Worm (Caenorhabditis elegans) whole organism, L4 larva: ENCODE measurements around the gene map-1.

Experiments
- F10B5.3 ChIP-seq: sonication (generic microtip); optimal IDR thresholded peaks from 2 replicates; lab custom pipeline; 2016; ENCODE audit warnings: mild to moderate bottlenecking, missing genetic modification characterization, missing compliant biosample characterization
- F37D6.2 ChIP-seq: sonication (generic microtip); optimal IDR thresholded peaks from 2 replicates; lab custom pipeline; 2016; ENCODE audit warnings: mild to moderate bottlenecking, missing genetic modification characterization, missing compliant biosample characterization
- Y105C5A.15 ChIP-seq: fragments of 200-800 bp; sonication (Bioruptor generic); IDR thresholded peaks from 2 replicates; pipeline ENCODE4 v1.3.6; 2022; ENCODE audit warnings: missing genetic modification characterization, missing compliant biosample characterization
- ama-1 ChIP-seq: fragments of 150-350 bp; optimal IDR thresholded peaks from 2 replicates; lab custom pipeline; 2014; ENCODE audit warnings: inconsistent platforms, mixed read lengths
- arid-1 ChIP-seq: fragments of 200-800 bp; sonication (Bioruptor generic); conservative IDR thresholded peaks from 2 replicates; pipeline ENCODE4 v1.3.6; 2022; ENCODE audit warnings: missing genetic modification reagents, missing genetic modification characterization, missing compliant biosample characterization
- ceh-20 ChIP-seq: fragments of 200-800 bp; sonication (Bioruptor generic); IDR thresholded peaks from 2 replicates; pipeline ENCODE4 v1.3.6; 2022; ENCODE audit warnings: missing genetic modification reagents, missing genetic modification characterization, missing compliant biosample characterization
- ctbp-1 ChIP-seq: fragments of 200-800 bp; sonication (Bioruptor generic); IDR thresholded peaks from 2 replicates; pipeline ENCODE4 v1.3.6; 2022; ENCODE audit warnings: missing genetic modification reagents, missing genetic modification characterization, missing compliant biosample characterization
- dpl-1 ChIP-seq: fragments of 150-350 bp; optimal IDR thresholded peaks from 2 replicates; lab custom pipeline; 2014; ENCODE audit warnings: missing biosample characterization, missing genetic modification reagents, missing genetic modification characterization
- egl-27 ChIP-seq: sonication (generic microtip); optimal IDR thresholded peaks from 3 replicates; lab custom pipeline; 2017; ENCODE audit warnings: missing biosample characterization, missing genetic modification reagents, missing genetic modification characterization
- egl-43 ChIP-seq: fragments of 200-800 bp; sonication (Bioruptor generic); IDR thresholded peaks from 2 replicates; pipeline ENCODE4 v1.3.6; 2022; ENCODE audit warnings: missing genetic modification reagents, missing genetic modification characterization, missing compliant biosample characterization
- hif-1 ChIP-seq, 2 experiments: sonication (generic microtip); optimal IDR thresholded peaks; 2 replicates each; lab custom pipeline; 2016 to 2017; ENCODE audit warnings: missing compliant biosample characterization in 2 of 2, missing genetic modification characterization in 2 of 2, missing genetic modification reagents in 2 of 2, missing genotype in 2 of 2, mild to moderate bottlenecking in 1 of 2
- hlh-11 ChIP-seq: fragments of 200-800 bp; sonication (Bioruptor generic); optimal IDR thresholded peaks from 2 replicates; lab custom pipeline; 2018; ENCODE audit warnings: mild to moderate bottlenecking, missing genetic modification characterization, missing compliant biosample characterization
- hlh-30 ChIP-seq: sonication (generic microtip); optimal IDR thresholded peaks from 2 replicates; lab custom pipeline; 2017; ENCODE audit warnings: antibody characterized with exemption, mild to moderate bottlenecking, missing genetic modification characterization, missing compliant biosample characterization; ENCODE audit not compliant: insufficient read depth
- hmg-1.1 ChIP-seq: fragments of 200-800 bp; sonication (Bioruptor generic); IDR thresholded peaks from 2 replicates; pipeline ENCODE4 v1.3.6; 2022; ENCODE audit warnings: missing genetic modification reagents, missing genetic modification characterization, missing compliant biosample characterization
- lin-13 ChIP-seq: fragments of 150-350 bp; optimal IDR thresholded peaks from 2 replicates; lab custom pipeline; 2014; ENCODE audit warnings: missing biosample characterization, missing genetic modification reagents, missing genetic modification characterization
- lin-29 ChIP-seq: fragments of 200-800 bp; sonication (Bioruptor generic); IDR thresholded peaks from 2 replicates; pipeline ENCODE4 v1.3.6; 2022; ENCODE audit warnings: missing genetic modification reagents, missing genetic modification characterization, missing compliant biosample characterization
- lin-38 ChIP-seq: fragments of 200-800 bp; sonication (Bioruptor generic); IDR thresholded peaks from 2 replicates; pipeline ENCODE4 v1.3.6; 2022; ENCODE audit warnings: missing genetic modification reagents, missing genetic modification characterization, missing compliant biosample characterization
- lsy-2 ChIP-seq, 2 experiments: fragments of 150-350 bp in 1 of 2; sonication (generic microtip) in 1 of 2; optimal IDR thresholded peaks; 2 replicates each; lab custom pipeline; 2014 to 2017; ENCODE audit warnings: missing biosample characterization in 2 of 2, missing genetic modification characterization in 2 of 2
- mdl-1 ChIP-seq, 2 experiments: fragments of 150-350 bp in 1 of 2; sonication (generic microtip) in 1 of 2; optimal IDR thresholded peaks; 2 replicates each; lab custom pipeline; 2014 to 2017; ENCODE audit warnings: missing biosample characterization in 2 of 2, missing genetic modification characterization in 2 of 2
- mep-1 ChIP-seq: fragments of 150-350 bp; sonication (generic microtip); optimal IDR thresholded peaks from 3 replicates; lab custom pipeline; 2014; ENCODE audit warnings: missing biosample characterization, missing genetic modification characterization
- mes-2 ChIP-seq: sonication (generic microtip); optimal IDR thresholded peaks from 2 replicates; lab custom pipeline; 2016; ENCODE audit warnings: missing genotype, mild to moderate bottlenecking, missing genetic modification characterization, missing compliant biosample characterization; ENCODE audit not compliant: poor library complexity, severe bottlenecking
- mxl-3 ChIP-seq: fragments of 200-800 bp; sonication (Bioruptor generic); optimal IDR thresholded peaks from 2 replicates; lab custom pipeline; 2018; ENCODE audit warnings: mild to moderate bottlenecking, missing genetic modification characterization, missing compliant biosample characterization
- nhr-102 ChIP-seq: sonication (generic microtip); optimal IDR thresholded peaks from 2 replicates; lab custom pipeline; 2016; ENCODE audit warnings: mild to moderate bottlenecking, missing genetic modification characterization, moderate library complexity, missing compliant biosample characterization
- nhr-28 ChIP-seq: fragments of 150-350 bp; optimal IDR thresholded peaks from 2 replicates; lab custom pipeline; 2014; ENCODE audit warnings: missing biosample characterization, missing genetic modification characterization
- nhr-41 ChIP-seq: fragments of 200-800 bp; sonication (Bioruptor generic); IDR thresholded peaks from 2 replicates; pipeline ENCODE4 v1.3.6; 2022; ENCODE audit warnings: missing genetic modification reagents, missing genetic modification characterization, missing compliant biosample characterization
- nhr-48 ChIP-seq: sonication (generic microtip); optimal IDR thresholded peaks from 2 replicates; lab custom pipeline; 2016; ENCODE audit warnings: mild to moderate bottlenecking, missing genetic modification characterization, missing compliant biosample characterization
- nhr-6 ChIP-seq: fragments of 150-350 bp; optimal IDR thresholded peaks from 2 replicates; lab custom pipeline; 2014; ENCODE audit warnings: missing biosample characterization, missing genetic modification characterization
- pha-4 ChIP-seq, 2 experiments: fragments of 150-350 bp in 1 of 2; fragments of 200-800 bp in 1 of 2; sonication (Bioruptor generic) in 1 of 2; IDR thresholded peaks in 1 of 2; optimal IDR thresholded peaks in 1 of 2; 2 replicates each; pipeline versions ENCODE4 v1.3.6 to Lab custom; 2014 to 2022; ENCODE audit warnings: missing genetic modification characterization in 2 of 2, missing genetic modification reagents in 2 of 2, missing biosample characterization in 1 of 2, missing compliant biosample characterization in 1 of 2
- php-3 ChIP-seq: fragments of 200-800 bp; sonication (Bioruptor generic); IDR thresholded peaks from 2 replicates; pipeline ENCODE4 v1.3.6; 2022; ENCODE audit warnings: missing genetic modification reagents, missing genetic modification characterization, missing compliant biosample characterization
- set-16 ChIP-seq: fragments of 200-800 bp; sonication (Bioruptor generic); IDR thresholded peaks from 2 replicates; pipeline ENCODE4 v1.3.6; 2022; ENCODE audit warnings: missing genetic modification reagents, missing genetic modification characterization, missing compliant biosample characterization
- spr-1 ChIP-seq: sonication (generic microtip); optimal IDR thresholded peaks from 2 replicates; lab custom pipeline; 2016; ENCODE audit warnings: mild to moderate bottlenecking, missing genetic modification characterization, missing compliant biosample characterization
- tra-1 ChIP-seq: fragments of 200-800 bp; sonication (Bioruptor generic); IDR thresholded peaks from 2 replicates; pipeline ENCODE4 v1.3.6; 2022; ENCODE audit warnings: missing genetic modification reagents, missing genetic modification characterization, missing compliant biosample characterization
- vab-7 ChIP-seq: fragments of 200-800 bp; sonication (Bioruptor generic); IDR thresholded peaks from 2 replicates; pipeline ENCODE4 v1.3.6; 2022; ENCODE audit warnings: missing genetic modification reagents, missing genetic modification characterization, missing compliant biosample characterization
- ztf-7 ChIP-seq: fragments of 150-350 bp; optimal IDR thresholded peaks from 2 replicates; lab custom pipeline; 2014; ENCODE audit warnings: missing biosample characterization, missing genetic modification characterization

The map-1 gene

ce11 chrIV:3636528-3637129 lies 50.0 kb downstream of the map-1 start, which contains the start of gene madf-9 (continued):
- TF ChIP-seq Y105C5A.15 (GFP tag; lab: Robert Waterston, UW) (no peak), mep-1 (tag; lab: Kevin White, UChicago) (peak; percentile 68), lin-29 (GFP tag; lab: Robert Waterston, UW) (no peak), lsy-2 (tag; optimal IDR thresholded peaks at IDR 0.05; lab: Kevin White, UChicago) (peak; percentile 37 to 44), ztf-7 (tag; lab: Kevin White, UChicago) (no peak), nhr-48 (tag; lab: Kevin White, UChicago) (peak; percentile 89), nhr-41 (peak; percentile 98), dpl-1 (peak; percentile 18), F37D6.2 (peak; percentile 62), mdl-1 (tag; optimal IDR thresholded peaks at IDR 0.05; lab: Kevin White, UChicago) (peak; percentile 78 to 88), hlh-11 (tag; lab: Kevin White, UChicago) (peak; percentile 92), set-16 (GFP tag; lab: Robert Waterston, UW) (peak; percentile 100), mes-2 (tag; lab: Kevin White, UChicago) (no peak), lin-38 (GFP tag; lab: Robert Waterston, UW) (peak; percentile 69), egl-27 (no peak), nhr-102 (tag; lab: Kevin White, UChicago) (peak; percentile 51), hif-1 (tag; optimal IDR thresholded peaks at IDR 0.05; lab: Kevin White, UChicago) (peak in 1 of 2 experiments; percentile 77), php-3 (GFP tag; lab: Robert Waterston, UW) (peak; percentile 75), hmg-1.1 (GFP tag; lab: Robert Waterston, UW) (peak; percentile 94), ceh-20 (GFP tag; lab: Robert Waterston, UW) (peak; percentile 22; the same call in 1 of the 2 replicates), lin-13 (GFP tag; lab: Kevin White, UChicago) (no peak), pha-4 (GFP tag; IDR thresholded peaks at IDR 0.05; lab: Robert Waterston, UW) (peak; percentile 78; the same call in 1 of the 2 replicates), pha-4 (tag; optimal IDR thresholded peaks at IDR 0.05; lab: Kevin White, UChicago) (no peak), arid-1 (GFP tag; lab: Robert Waterston, UW) (0 out of 2 replicates have a peak, but pooled peaks have one; percentile 37), ctbp-1 (GFP tag; lab: Robert Waterston, UW) (peak; percentile 61), hlh-30 (tag; lab: Kevin White, UChicago) (peak; percentile 83), F10B5.3 (tag; lab: Kevin White, UChicago) (peak; percentile 13), ama-1 (lab: Kevin White, UChicago) (no peak), nhr-28 (tag; lab: Kevin White, UChicago) (peak; percentile 64), tra-1 (0 out of 2 replicates have a peak, but pooled peaks have one; percentile 19), vab-7 (peak; percentile 11; the same call in 1 of the 2 replicates), mxl-3 (GFP tag; lab: Kevin White, UChicago) (peak; percentile 92), nhr-6 (tag; lab: Kevin White, UChicago) (peak; percentile 81), spr-1 (tag; lab: Kevin White, UChicago) (peak; percentile 71), egl-43 (GFP tag; lab: Robert Waterston, UW) (peak; percentile 83)
